Fruit fly (Drosophila melanogaster): ENCODE data around the gene CG17140.

The CG17140 gene

DNA sequence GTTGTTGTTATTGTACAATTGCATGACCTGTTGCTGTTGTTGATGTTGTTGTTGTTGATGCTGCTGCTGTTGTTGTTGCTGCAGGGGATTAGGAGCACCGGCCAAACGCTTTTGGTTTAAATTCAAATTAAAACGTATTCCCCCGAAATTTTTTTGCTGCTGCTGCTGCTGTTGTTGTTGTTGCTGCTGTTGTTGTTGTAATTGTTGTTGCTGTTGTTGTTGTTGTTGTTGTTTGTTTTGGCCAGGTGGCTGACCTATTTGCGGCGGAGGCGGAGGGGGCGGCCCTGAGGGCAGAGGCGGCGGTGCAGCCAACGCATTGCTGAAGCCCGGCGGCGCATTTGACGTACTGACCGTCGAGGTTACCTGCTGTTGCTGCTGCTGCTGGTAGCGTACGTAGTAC is 3.8 kb downstream of the CG17140 start:
- TF ChIP-seq ttk (optimal IDR thresholded peaks at IDR 0.05) = no peak
- TF ChIP-seq h (optimal IDR thresholded peaks at IDR 0.05) = no peak
- no peak for TF ChIP-seq Sin3A (optimal IDR thresholded peaks at IDR 0.05)
- no peak for TF ChIP-seq psq (optimal IDR thresholded peaks at IDR 0.05)
- TF ChIP-seq insv (optimal IDR thresholded peaks at IDR 0.05) = no peak
- no peak for TF ChIP-seq Myc (optimal IDR thresholded peaks at IDR 0.05)

DNA sequence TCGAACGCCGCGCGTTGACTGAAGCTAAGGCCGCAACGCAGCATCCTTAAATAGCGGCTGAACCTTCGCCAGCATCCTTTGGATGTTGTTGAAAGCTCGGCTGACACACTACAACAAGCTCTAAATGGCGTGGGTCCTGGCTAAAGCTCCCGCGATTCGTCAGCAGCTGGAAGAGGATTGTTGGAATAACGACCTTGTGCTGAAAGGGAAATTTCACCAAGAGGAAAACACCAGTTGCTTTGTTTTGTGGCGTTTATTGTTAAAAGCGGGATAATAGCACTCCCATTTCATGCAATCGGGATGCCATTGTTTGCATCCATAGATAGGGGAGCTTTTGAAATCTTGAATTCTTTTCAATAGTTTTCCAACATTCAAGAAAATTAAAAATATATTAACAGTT is 8.0 kb downstream of the CG17140 start, which contains the start of gene Nos:
Gene Nos (minus strand): TSS at position 21 of the 400 bp plus-strand sequence.
- TF ChIP-seq Sin3A (optimal IDR thresholded peaks at IDR 0.05) (no peak), insv (optimal IDR thresholded peaks at IDR 0.05) (no peak), h (optimal IDR thresholded peaks at IDR 0.05) (no peak), psq (optimal IDR thresholded peaks at IDR 0.05) (no peak), Myc (optimal IDR thresholded peaks at IDR 0.05) (no peak), ttk (optimal IDR thresholded peaks at IDR 0.05) (no peak)

DNA sequence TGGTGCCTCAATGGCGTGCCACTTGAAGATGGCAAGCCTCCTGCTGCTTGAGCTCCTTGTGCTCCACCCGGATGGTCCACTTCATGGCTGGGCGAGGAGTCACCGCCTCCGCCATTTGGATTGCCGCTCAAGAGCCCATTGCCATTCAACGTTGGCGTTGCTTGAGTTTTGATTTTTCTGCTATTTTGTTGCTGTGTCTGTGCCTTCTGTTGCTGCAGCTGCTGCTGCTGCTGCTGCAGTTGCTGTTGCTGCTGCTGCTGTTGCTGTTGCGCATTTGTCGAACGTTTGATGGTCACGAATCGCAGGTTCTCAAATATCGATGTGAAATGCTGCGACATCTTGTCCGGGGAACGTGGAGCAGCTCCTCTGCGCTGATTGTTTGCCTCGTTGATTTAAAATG is 13.9 kb downstream of the CG17140 start:
- no peak for TF ChIP-seq ttk (optimal IDR thresholded peaks at IDR 0.05)
- TF ChIP-seq psq (optimal IDR thresholded peaks at IDR 0.05) = no peak
- no peak for TF ChIP-seq Myc (optimal IDR thresholded peaks at IDR 0.05)
- no peak for TF ChIP-seq h (optimal IDR thresholded peaks at IDR 0.05)
- no peak for TF ChIP-seq insv (optimal IDR thresholded peaks at IDR 0.05)
- no peak for TF ChIP-seq Sin3A (optimal IDR thresholded peaks at IDR 0.05)

DNA sequence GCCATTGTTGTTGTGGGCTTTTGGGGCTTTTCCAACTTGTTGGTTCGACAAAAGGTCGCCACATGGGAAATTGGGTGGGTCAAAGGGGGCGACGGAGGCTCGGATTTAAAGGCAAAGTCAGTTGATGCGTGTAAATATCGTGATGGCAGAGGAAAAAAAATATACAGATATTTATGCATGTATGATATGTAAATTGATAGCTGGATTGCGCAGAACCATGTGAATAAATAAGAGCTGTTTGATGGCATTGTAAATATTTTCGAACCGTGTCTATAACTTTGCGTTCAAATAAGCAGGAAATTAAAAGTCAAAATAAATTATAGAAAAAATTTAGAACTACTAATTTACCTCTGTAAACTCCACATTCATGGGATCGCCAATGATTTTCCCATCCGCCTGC is 22.8 kb downstream of the CG17140 start:
- TF ChIP-seq psq (optimal IDR thresholded peaks at IDR 0.05) (no peak), Myc (optimal IDR thresholded peaks at IDR 0.05) (no peak), h (optimal IDR thresholded peaks at IDR 0.05) (no peak), Sin3A (optimal IDR thresholded peaks at IDR 0.05) (no peak), ttk (optimal IDR thresholded peaks at IDR 0.05) (no peak), insv (optimal IDR thresholded peaks at IDR 0.05) (no peak)

DNA sequence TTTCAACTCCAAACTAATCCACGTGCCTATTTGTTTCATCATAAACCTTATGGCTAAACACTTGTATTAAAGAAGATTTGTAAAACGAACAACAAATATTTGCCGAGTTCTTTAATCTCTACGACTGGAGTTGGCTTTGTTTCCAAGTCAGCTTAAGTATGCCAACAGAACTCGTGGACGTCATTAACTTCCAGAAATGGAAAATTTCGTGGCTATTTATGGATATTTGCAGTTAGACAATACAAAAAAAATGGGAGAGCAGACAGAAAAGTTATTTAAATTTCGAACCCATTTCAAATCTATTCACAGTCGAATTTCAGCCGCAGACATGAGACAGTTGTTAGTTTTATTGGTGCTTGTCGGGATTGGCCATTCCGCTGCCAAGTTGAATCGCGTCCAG is 25.1 kb downstream of the CG17140 start, which contains the start of gene CG17134:
Gene CG17134 (plus strand): TSS at position 301 of the 400 bp plus-strand sequence.
- TF ChIP-seq insv (optimal IDR thresholded peaks at IDR 0.05) = no peak
- no peak for TF ChIP-seq ttk (optimal IDR thresholded peaks at IDR 0.05)
- no peak for TF ChIP-seq h (optimal IDR thresholded peaks at IDR 0.05)
- TF ChIP-seq Sin3A (optimal IDR thresholded peaks at IDR 0.05) = no peak
- no peak for TF ChIP-seq Myc (optimal IDR thresholded peaks at IDR 0.05)
- no peak for TF ChIP-seq psq (optimal IDR thresholded peaks at IDR 0.05)

DNA sequence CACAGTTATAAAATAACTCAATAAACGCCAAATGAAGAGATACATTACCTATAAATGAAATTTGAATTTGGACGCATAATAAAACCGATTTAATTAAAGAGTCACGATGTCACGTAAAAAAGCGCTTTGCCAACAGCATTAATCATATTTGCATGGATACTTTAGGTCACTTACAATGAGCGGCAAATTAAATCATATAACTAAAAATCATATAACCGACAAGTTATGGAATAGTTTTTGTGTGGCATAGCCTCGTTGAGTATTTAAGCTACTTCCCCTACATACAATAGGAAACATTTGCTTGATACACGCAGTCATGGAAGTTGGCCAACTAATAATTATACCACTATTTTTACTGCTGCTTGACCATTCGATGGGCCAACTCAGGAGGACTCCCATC is 26.7 kb downstream of the CG17140 start, which contains the start of gene CG6508:
Gene CG6508 (plus strand): TSS at position 301 of the 400 bp plus-strand sequence.
- TF ChIP-seq Myc (optimal IDR thresholded peaks at IDR 0.05) = no peak
- no peak for TF ChIP-seq insv (optimal IDR thresholded peaks at IDR 0.05)
- no peak for TF ChIP-seq ttk (optimal IDR thresholded peaks at IDR 0.05)
- no peak for TF ChIP-seq psq (optimal IDR thresholded peaks at IDR 0.05)
- TF ChIP-seq Sin3A (optimal IDR thresholded peaks at IDR 0.05) = no peak
- no peak for TF ChIP-seq h (optimal IDR thresholded peaks at IDR 0.05)

DNA sequence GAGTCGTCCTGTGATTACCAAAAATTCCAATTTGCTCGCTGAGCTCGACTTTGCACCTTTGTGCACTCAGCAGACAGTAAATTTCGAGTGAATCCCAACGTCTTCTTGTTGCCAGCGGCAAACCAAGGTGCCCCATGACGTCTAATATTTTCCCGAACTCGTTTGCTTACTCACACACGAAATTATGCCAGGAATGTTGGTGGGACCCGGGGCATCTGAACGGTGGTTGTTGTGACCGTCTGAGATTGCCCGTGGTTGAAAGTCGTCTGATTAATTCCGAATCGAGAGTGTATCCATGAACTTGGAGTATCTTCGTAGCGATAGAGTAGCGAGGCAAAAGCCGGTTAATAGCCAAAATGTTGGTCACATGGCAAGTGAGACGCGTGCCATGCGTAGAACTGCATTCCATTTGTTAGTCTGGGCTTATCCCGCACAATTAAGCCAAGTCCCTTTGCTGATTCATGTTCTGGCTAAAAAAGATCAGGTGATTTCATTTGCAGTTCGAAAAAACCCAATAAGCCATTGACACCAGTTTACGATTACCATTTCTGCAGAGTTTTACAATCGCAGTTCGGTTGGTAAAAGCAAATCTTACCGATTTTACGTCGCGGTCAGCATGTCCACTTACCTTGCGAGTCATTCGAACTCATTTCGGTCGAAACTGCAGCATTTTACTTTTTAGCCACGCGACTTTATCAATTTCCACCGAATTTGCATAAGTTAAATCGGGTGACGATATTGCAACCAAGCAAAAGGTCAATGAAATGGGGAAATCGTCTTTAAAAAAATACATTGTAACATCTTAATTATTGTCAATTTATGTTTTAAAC is 43.3 kb downstream of the CG17140 start:
- no peak for TF ChIP-seq Sin3A (optimal IDR thresholded peaks at IDR 0.05)
- TF ChIP-seq h (optimal IDR thresholded peaks at IDR 0.05) = no peak
- no peak for TF ChIP-seq insv (optimal IDR thresholded peaks at IDR 0.05)
- no peak for TF ChIP-seq psq (optimal IDR thresholded peaks at IDR 0.05)
- no peak for TF ChIP-seq ttk (optimal IDR thresholded peaks at IDR 0.05)
- TF ChIP-seq Myc (optimal IDR thresholded peaks at IDR 0.05) = no peak

DNA sequence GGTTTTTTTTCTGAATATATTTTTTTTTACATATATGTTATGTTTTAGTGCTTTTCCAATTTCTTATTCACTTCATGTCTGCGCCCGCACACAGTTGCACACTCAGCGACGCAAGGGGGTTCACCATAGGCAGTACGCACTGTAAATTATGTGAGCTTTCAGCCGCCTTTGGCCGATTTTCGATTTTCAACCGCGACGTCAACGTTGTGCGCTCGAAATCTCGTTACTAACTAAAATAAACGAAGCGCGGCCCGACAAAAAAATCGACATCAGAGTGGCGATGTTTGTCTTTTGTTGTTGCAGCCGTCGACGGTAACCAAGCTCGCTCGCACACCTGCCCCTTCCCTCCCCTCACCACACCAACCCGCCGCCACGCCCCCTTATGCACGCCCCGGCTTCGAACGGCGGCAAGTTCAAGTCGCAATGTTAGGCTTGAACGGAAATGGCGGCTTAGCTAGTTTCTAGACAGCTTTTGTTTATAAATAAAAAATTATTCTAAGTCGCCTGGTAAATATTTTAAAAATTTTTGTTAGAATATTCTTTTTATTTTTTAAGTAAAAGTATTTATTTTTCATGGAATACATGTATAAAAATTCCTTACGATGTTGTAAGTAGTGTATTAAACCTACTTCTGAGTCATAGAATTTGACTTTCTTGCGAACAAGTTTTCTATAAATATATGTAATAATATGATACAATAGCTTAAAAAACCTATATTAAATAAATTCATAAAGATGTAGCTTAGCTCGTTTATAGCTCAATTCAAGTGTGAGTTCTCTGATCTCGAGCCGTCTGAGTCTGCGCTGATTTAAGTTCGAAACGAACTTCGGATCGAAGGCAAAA is 44.4 kb downstream of the CG17140 start, which contains the start of gene CG31869:
Gene CG31869 (minus strand): TSS at position 233 of the 843 bp plus-strand sequence.
- TF ChIP-seq h (optimal IDR thresholded peaks at IDR 0.05) = no peak

DNA sequence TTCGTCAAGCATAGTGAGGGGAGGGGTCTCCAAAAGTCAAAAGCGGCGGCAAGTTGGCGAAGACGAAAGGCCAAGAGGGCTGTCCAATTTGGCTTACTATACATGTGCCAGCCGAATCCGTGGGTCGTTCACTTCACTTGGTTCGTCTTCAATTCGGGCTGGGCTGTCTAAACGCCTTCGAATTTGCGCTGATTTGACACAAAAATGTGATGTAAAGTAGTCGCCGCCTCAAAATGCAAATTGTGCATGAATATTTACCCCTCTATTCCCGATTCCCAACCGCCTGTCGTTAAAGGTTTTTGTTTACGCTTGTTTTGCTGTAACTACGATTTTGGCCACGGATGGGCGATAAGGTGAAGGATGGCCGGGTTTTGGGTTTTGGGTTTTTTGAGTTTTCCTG is 49.7 kb downstream of the CG17140 start:
- TF ChIP-seq psq (optimal IDR thresholded peaks at IDR 0.05) = no peak
- no peak for TF ChIP-seq Sin3A (optimal IDR thresholded peaks at IDR 0.05)
- TF ChIP-seq Myc (optimal IDR thresholded peaks at IDR 0.05) = no peak
- TF ChIP-seq insv (optimal IDR thresholded peaks at IDR 0.05) = no peak
- no peak for TF ChIP-seq h (optimal IDR thresholded peaks at IDR 0.05)
- no peak for TF ChIP-seq ttk (optimal IDR thresholded peaks at IDR 0.05)

DNA sequence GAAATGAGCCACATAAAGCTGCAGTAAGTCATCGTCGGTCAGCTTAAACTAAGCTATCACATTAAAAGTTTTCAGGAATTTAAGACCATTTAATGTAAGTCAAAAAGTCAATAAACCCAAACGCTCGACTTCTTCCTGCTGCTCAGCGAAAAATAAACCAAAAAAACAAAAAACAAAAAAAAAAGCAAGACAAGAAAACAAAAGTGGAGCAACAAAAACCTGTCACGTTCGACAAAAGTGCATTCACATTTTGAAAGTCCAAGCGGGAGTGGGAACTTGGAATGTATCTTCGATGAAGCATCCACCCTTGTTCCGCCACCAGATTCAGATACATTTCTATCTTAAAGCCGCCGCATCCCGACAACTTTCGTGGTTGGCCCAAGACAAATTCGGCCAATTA is 51.4 kb downstream of the CG17140 start:
- TF ChIP-seq h (optimal IDR thresholded peaks at IDR 0.05) = no peak
- no peak for TF ChIP-seq Sin3A (optimal IDR thresholded peaks at IDR 0.05)
- no peak for TF ChIP-seq Myc (optimal IDR thresholded peaks at IDR 0.05)
- TF ChIP-seq ttk (optimal IDR thresholded peaks at IDR 0.05) = no peak
- TF ChIP-seq psq (optimal IDR thresholded peaks at IDR 0.05) = no peak
- TF ChIP-seq insv (optimal IDR thresholded peaks at IDR 0.05) = no peak

All from Kc167 (cell line).